Fruit fly (Drosophila melanogaster): ENCODE results near the gene Fkbp39.

The Fkbp39 gene

dm6 chr3R:15293005-15293877, 39.7 kb downstream of the Fkbp39 start (continued):
- peak in 2 of 3 experiments; percentile 8 to 11 for TF ChIP-seq Stat92E (GFP tag; optimal IDR thresholded peaks at IDR 0.05)
- no peak for TF ChIP-seq ssp (GFP tag; IDR thresholded peaks at IDR 0.05)
- TF ChIP-seq CG30403 (GFP tag; optimal IDR thresholded peaks at IDR 0.05): peak; percentile 45
- peak; percentile 18 for TF ChIP-seq cwo (GFP tag; optimal IDR thresholded peaks at IDR 0.05)
- TF ChIP-seq CG12769 (tag; optimal IDR thresholded peaks at IDR 0.05): no peak
- no peak for TF ChIP-seq pb (GFP tag; optimal IDR thresholded peaks at IDR 0.05)
- no peak for TF ChIP-seq Fer1 (GFP tag; optimal IDR thresholded peaks at IDR 0.05)
- 0 out of 2 replicates have a peak, but pooled peaks have one; percentile 21 for TF ChIP-seq slbo (GFP tag; IDR thresholded peaks at IDR 0.05)
- TF ChIP-seq Dek (tag; optimal IDR thresholded peaks at IDR 0.05): peak; percentile 13
- TF ChIP-seq CG17359 (tag; optimal IDR thresholded peaks at IDR 0.05): peak; percentile 41
- peak; percentile 43 for TF ChIP-seq CG3281 (GFP tag; optimal IDR thresholded peaks at IDR 0.05)
- TF ChIP-seq CG2678 (tag; optimal IDR thresholded peaks at IDR 0.05): peak; percentile 54
- peak; percentile 25 for TF ChIP-seq fd96Cb (tag; optimal IDR thresholded peaks at IDR 0.05)
- peak; percentile 10 for TF ChIP-seq CG8388 (GFP tag; optimal IDR thresholded peaks at IDR 0.05)
- no peak for TF ChIP-seq Dbx (GFP tag; IDR thresholded peaks at IDR 0.05)
- peak; percentile 29 for TF ChIP-seq Sox100B (GFP tag; optimal IDR thresholded peaks at IDR 0.05)
- TF ChIP-seq row (GFP tag; IDR thresholded peaks at IDR 0.05): peak; percentile 44; the same call in 1 of the 3 replicates
- TF ChIP-seq CG11456 (GFP tag; IDR thresholded peaks at IDR 0.05): no peak
- TF ChIP-seq nom (GFP tag; optimal IDR thresholded peaks at IDR 0.05): peak; percentile 70
- TF ChIP-seq CG18599 (GFP tag; optimal IDR thresholded peaks at IDR 0.05): peak; percentile 31
- peak; percentile 4 for TF ChIP-seq Bteb2 (GFP tag; optimal IDR thresholded peaks at IDR 0.05)
- TF ChIP-seq jigr1 (GFP tag; IDR thresholded peaks at IDR 0.05): no peak
- TF ChIP-seq gem (tag; optimal IDR thresholded peaks at IDR 0.05): peak; percentile 58
- no peak for TF ChIP-seq CG6654 (GFP tag; optimal IDR thresholded peaks at IDR 0.05)
- TF ChIP-seq Xbp1 (GFP tag; optimal IDR thresholded peaks at IDR 0.05): no peak
- TF ChIP-seq Trl (optimal IDR thresholded peaks at IDR 0.05): peak; percentile 15 to 45
- TF ChIP-seq Trl (GFP tag; optimal IDR thresholded peaks at IDR 0.05): no peak
- TF ChIP-seq Hr51 (GFP tag; optimal IDR thresholded peaks at IDR 0.05): peak in 1 of 2 experiments; percentile 18
- no peak for TF ChIP-seq ac (GFP tag; optimal IDR thresholded peaks at IDR 0.05)
- peak; percentile 1 for TF ChIP-seq CG15269 (tag; optimal IDR thresholded peaks at IDR 0.05)
- no peak for TF ChIP-seq CHES-1-like (GFP tag; optimal IDR thresholded peaks at IDR 0.05)
- peak; percentile 4 for TF ChIP-seq corto (GFP tag; optimal IDR thresholded peaks at IDR 0.05)
- TF ChIP-seq hkb (optimal IDR thresholded peaks at IDR 0.05): no peak
- TF ChIP-seq hkb (GFP tag; IDR thresholded peaks at IDR 0.05): peak; percentile 20; the same call in 1 of the 2 replicates
- peak; percentile 84 for TF ChIP-seq D19A (tag; optimal IDR thresholded peaks at IDR 0.05)
- peak; percentile 45 for TF ChIP-seq CG2120 (GFP tag; optimal IDR thresholded peaks at IDR 0.05)
- TF ChIP-seq tna (GFP tag; IDR thresholded peaks at IDR 0.05; ENCODE audit: partially characterized antibody): no peak
- peak; percentile 26 for TF ChIP-seq CG7556 (GFP tag; optimal IDR thresholded peaks at IDR 0.05)
- peak; percentile 17 for TF ChIP-seq CG13424 (tag; optimal IDR thresholded peaks at IDR 0.05)
- TF ChIP-seq bcd (GFP tag; optimal IDR thresholded peaks at IDR 0.05): peak; percentile 39
- peak; percentile 46 for TF ChIP-seq gsb-n (tag; optimal IDR thresholded peaks at IDR 0.05)
- peak; percentile 81 for TF ChIP-seq Med (GFP tag)
- peak; percentile 50 for TF ChIP-seq Sox102F (GFP tag; optimal IDR thresholded peaks at IDR 0.05)
- peak; percentile 11; the same call in 1 of the 2 replicates for TF ChIP-seq crol (GFP tag; IDR thresholded peaks at IDR 0.05)
- no peak for TF ChIP-seq twi (tag; optimal IDR thresholded peaks at IDR 0.05)
- peak; percentile 53 for TF ChIP-seq D19B (GFP tag; optimal IDR thresholded peaks at IDR 0.05)
- TF ChIP-seq stc (GFP tag; IDR thresholded peaks at IDR 0.05): no peak
- TF ChIP-seq CG4404 (GFP tag; IDR thresholded peaks at IDR 0.05): no peak

Measured in whole organism, embryonic.